Worm (Caenorhabditis elegans) whole organism, late embryonic: ENCODE results near the gene F43G6.16.
A peak's percentile ranks its signal among the peaks of the same experiment; 100 is the strongest.

Source experiments
- C08G9.2 ChIP-seq: sonication (generic microtip); optimal IDR thresholded peaks from 2 replicates; lab custom pipeline; 2016; ENCODE audit warnings: mild to moderate bottlenecking, missing genetic modification characterization, moderate library complexity, missing compliant biosample characterization
- K09A11.1 ChIP-seq: sonication (generic microtip); optimal IDR thresholded peaks from 2 replicates; lab custom pipeline; 2017; ENCODE audit warnings: antibody characterized with exemption, mild to moderate bottlenecking, missing genetic modification characterization, missing compliant biosample characterization; ENCODE audit not compliant: insufficient read depth
- T23F11.4 ChIP-seq: fragments of 200-800 bp; sonication (Bioruptor generic); optimal IDR thresholded peaks from 2 replicates; lab custom pipeline; 2018; ENCODE audit warnings: mild to moderate bottlenecking, missing genetic modification characterization, missing compliant biosample characterization
- ahr-1 ChIP-seq: sonication (generic microtip); optimal IDR thresholded peaks from 2 replicates; lab custom pipeline; 2016; ENCODE audit warnings: missing genetic modification characterization, missing compliant biosample characterization
- ceh-14 ChIP-seq: sonication (generic microtip); optimal IDR thresholded peaks from 2 replicates; lab custom pipeline; 2016; ENCODE audit warnings: missing genotype, missing genetic modification characterization, missing compliant biosample characterization
- ceh-19 ChIP-seq: fragments of 200-800 bp; sonication (Bioruptor generic); optimal IDR thresholded peaks from 2 replicates; lab custom pipeline; 2018; ENCODE audit warnings: mild to moderate bottlenecking, missing genetic modification characterization, missing compliant biosample characterization
- ceh-24 ChIP-seq: sonication (generic microtip); optimal IDR thresholded peaks from 2 replicates; lab custom pipeline; 2016; ENCODE audit warnings: mild to moderate bottlenecking, missing genetic modification characterization, missing compliant biosample characterization
- ceh-31 ChIP-seq: sonication (generic microtip); optimal IDR thresholded peaks from 2 replicates; lab custom pipeline; 2016; ENCODE audit warnings: missing genetic modification characterization, missing compliant biosample characterization
- ceh-34 ChIP-seq: sonication (generic microtip); optimal IDR thresholded peaks from 2 replicates; lab custom pipeline; 2016; ENCODE audit warnings: mild to moderate bottlenecking, missing genetic modification characterization, missing compliant biosample characterization
- ceh-45 ChIP-seq: fragments of 200-800 bp; sonication (Bioruptor generic); IDR thresholded peaks from 2 replicates; pipeline ENCODE4 v1.3.6; 2022; ENCODE audit warnings: missing genetic modification reagents, missing genetic modification characterization, missing compliant biosample characterization
- ceh-6 ChIP-seq: fragments of 200-800 bp; sonication (Bioruptor generic); optimal IDR thresholded peaks from 2 replicates; lab custom pipeline; 2018; ENCODE audit warnings: mild to moderate bottlenecking, missing genetic modification characterization, missing compliant biosample characterization
- che-1 ChIP-seq: sonication (generic microtip); optimal IDR thresholded peaks from 2 replicates; lab custom pipeline; 2016; ENCODE audit warnings: mild to moderate bottlenecking, missing genetic modification characterization, missing compliant biosample characterization
- dve-1 ChIP-seq: sonication (generic microtip); optimal IDR thresholded peaks from 2 replicates; lab custom pipeline; 2017; ENCODE audit warnings: antibody characterized with exemption, mild to moderate bottlenecking, missing genetic modification characterization, missing compliant biosample characterization
- elt-2 ChIP-seq: sonication (generic microtip); optimal IDR thresholded peaks from 2 replicates; lab custom pipeline; 2016; ENCODE audit warnings: missing genetic modification reagents, missing genetic modification characterization, missing compliant biosample characterization
- elt-4 ChIP-seq: sonication (generic microtip); optimal IDR thresholded peaks from 2 replicates; lab custom pipeline; 2016; ENCODE audit warnings: missing genetic modification characterization, missing compliant biosample characterization
- eyg-1 ChIP-seq: sonication (generic microtip); optimal IDR thresholded peaks from 2 replicates; lab custom pipeline; 2016; ENCODE audit warnings: missing genotype, missing genetic modification characterization, missing compliant biosample characterization
- fax-1 ChIP-seq: sonication (generic microtip); optimal IDR thresholded peaks from 2 replicates; lab custom pipeline; 2016; ENCODE audit warnings: missing genotype, missing genetic modification characterization, missing compliant biosample characterization
- hlh-15 ChIP-seq: sonication (generic microtip); optimal IDR thresholded peaks from 2 replicates; lab custom pipeline; 2016; ENCODE audit warnings: missing genetic modification characterization, missing compliant biosample characterization
- hlh-30 ChIP-seq: sonication (generic microtip); optimal IDR thresholded peaks from 2 replicates; lab custom pipeline; 2017; ENCODE audit warnings: antibody characterized with exemption, missing genetic modification characterization, missing compliant biosample characterization; ENCODE audit not compliant: insufficient read depth
- hlh-8 ChIP-seq: sonication (generic microtip); optimal IDR thresholded peaks from 2 replicates; lab custom pipeline; 2016; ENCODE audit warnings: missing genotype, missing genetic modification characterization, missing compliant biosample characterization
- nfya-1 ChIP-seq: sonication (generic microtip); optimal IDR thresholded peaks from 2 replicates; lab custom pipeline; 2017; ENCODE audit warnings: missing genetic modification characterization, mild to moderate bottlenecking, missing compliant biosample characterization, antibody characterized with exemption, moderate library complexity
- npax-4 ChIP-seq: sonication (generic microtip); optimal IDR thresholded peaks from 2 replicates; lab custom pipeline; 2016; ENCODE audit warnings: missing genetic modification characterization, missing compliant biosample characterization
- pag-3 ChIP-seq: sonication (generic microtip); optimal IDR thresholded peaks from 2 replicates; lab custom pipeline; 2016; ENCODE audit warnings: missing compliant biosample characterization, missing genetic modification characterization, borderline replicate concordance
- pat-9 ChIP-seq: fragments of 200-800 bp; sonication (Bioruptor generic); optimal IDR thresholded peaks from 2 replicates; lab custom pipeline; 2018; ENCODE audit warnings: mild to moderate bottlenecking, missing genetic modification characterization, moderate library complexity, missing compliant biosample characterization
- pax-1 ChIP-seq: fragments of 150-350 bp; optimal IDR thresholded peaks from 2 replicates; lab custom pipeline; 2014; ENCODE audit warnings: missing biosample characterization, missing genetic modification characterization
- pha-2 ChIP-seq: sonication (generic microtip); optimal IDR thresholded peaks from 2 replicates; lab custom pipeline; 2017; ENCODE audit warnings: mild to moderate bottlenecking, missing genetic modification characterization, missing compliant biosample characterization
- pqm-1 ChIP-seq: sonication (generic microtip); optimal IDR thresholded peaks from 2 replicates; lab custom pipeline; 2016; ENCODE audit warnings: missing genetic modification characterization, missing compliant biosample characterization
- sdc-2 ChIP-seq: sonication (generic microtip); optimal IDR thresholded peaks from 2 replicates; lab custom pipeline; 2016; ENCODE audit warnings: missing genotype, missing genetic modification characterization, missing compliant biosample characterization
- sox-2 ChIP-seq: fragments of 200-800 bp; sonication (Bioruptor generic); IDR thresholded peaks from 2 replicates; pipeline ENCODE4 v1.3.6; 2022; ENCODE audit warnings: missing genetic modification reagents, missing genetic modification characterization, missing compliant biosample characterization
- sox-4 ChIP-seq: sonication (generic microtip); optimal IDR thresholded peaks from 2 replicates; lab custom pipeline; 2017; ENCODE audit warnings: mild to moderate bottlenecking, missing genetic modification characterization, inconsistent platforms, missing compliant biosample characterization
- syd-9 ChIP-seq: sonication (generic microtip); optimal IDR thresholded peaks from 2 replicates; lab custom pipeline; 2016; ENCODE audit warnings: mild to moderate bottlenecking, missing genetic modification characterization, moderate library complexity, missing compliant biosample characterization
- tbx-2 ChIP-seq: sonication (generic microtip); optimal IDR thresholded peaks from 2 replicates; lab custom pipeline; 2016; ENCODE audit warnings: missing genetic modification characterization, missing compliant biosample characterization
- unc-42 ChIP-seq: sonication (generic microtip); optimal IDR thresholded peaks from 2 replicates; lab custom pipeline; 2016; ENCODE audit warnings: missing genotype, missing genetic modification characterization, missing compliant biosample characterization
- unc-86 ChIP-seq: sonication (generic microtip); optimal IDR thresholded peaks from 2 replicates; lab custom pipeline; 2016; ENCODE audit warnings: missing genetic modification characterization, missing compliant biosample characterization
- ztf-16 ChIP-seq: sonication (generic microtip); optimal IDR thresholded peaks from 2 replicates; lab custom pipeline; 2017; ENCODE audit warnings: missing genetic modification characterization, missing compliant biosample characterization

The F43G6.16 gene

DNA sequence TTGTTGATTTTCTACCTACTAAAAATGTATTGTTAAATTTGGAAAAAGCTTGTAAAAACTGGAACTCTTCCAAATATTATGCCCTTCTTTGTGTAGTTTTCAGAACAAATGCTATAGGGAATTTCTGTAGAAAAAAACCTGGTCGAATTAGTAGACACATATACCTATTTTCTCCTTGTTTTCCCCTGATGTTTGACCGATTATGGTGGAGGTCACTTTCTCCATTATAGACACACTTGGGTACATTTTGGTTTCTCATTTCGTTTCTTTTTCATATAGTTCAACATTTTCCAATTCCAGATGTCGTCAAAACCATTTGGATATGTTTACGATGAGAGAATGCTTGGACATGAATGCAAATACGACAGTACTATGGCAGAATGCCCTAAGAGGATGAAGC is 16.3 kb upstream of the F43G6.16 start, which contains the start of gene hda-5 (continued):
- TF ChIP-seq unc-86, result no peak

DNA sequence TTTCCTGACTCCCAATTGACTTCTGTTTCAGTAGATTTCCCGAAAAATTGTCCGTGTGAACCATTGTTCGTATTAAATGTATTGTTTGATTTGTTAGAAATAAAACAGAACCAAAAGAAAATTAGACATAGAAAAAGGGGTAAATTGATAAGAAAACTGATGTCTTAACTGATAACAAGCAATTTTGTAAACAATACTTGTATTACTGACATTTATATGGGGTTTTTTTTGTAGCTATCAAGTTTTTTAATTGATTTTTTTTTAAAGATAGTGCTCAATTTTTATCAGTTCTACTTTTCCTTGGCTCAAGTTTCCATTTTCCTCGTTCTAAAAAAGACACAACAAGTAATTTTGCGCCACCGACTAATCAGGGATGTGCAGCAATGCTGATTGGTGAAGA is 14.8 kb upstream of the F43G6.16 start:
- no peak for TF ChIP-seq hlh-15 (tag; lab: Kevin White, UChicago)
- no peak for TF ChIP-seq ceh-19 (GFP tag; lab: Kevin White, UChicago)
- no peak for TF ChIP-seq ceh-34 (tag; lab: Kevin White, UChicago)
- TF ChIP-seq C08G9.2 (tag; lab: Kevin White, UChicago), result no peak
- TF ChIP-seq ceh-24 (tag; lab: Kevin White, UChicago), result no peak
- TF ChIP-seq elt-2 (tag; lab: Kevin White, UChicago), result peak; percentile 80
- TF ChIP-seq, all 69 proteins: peak for 1

DNA sequence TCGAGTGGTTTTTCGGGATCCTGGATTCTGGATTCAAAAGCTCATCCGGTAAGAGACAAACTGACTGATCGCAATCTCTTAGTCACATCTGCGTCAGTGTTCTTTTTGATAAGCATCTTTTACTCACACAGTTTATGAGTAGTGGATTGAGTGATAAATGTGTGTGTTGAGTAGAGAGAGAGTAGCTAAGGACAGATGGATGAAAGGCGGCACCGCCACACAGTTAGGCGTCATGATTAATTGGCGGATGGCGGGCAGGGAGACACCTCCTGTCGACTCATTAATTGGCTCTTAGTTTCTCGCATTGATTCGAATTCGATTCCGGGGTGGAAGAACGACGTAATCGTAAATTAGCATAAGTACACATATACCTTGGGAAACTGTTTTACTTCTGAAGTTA is 12.0 kb upstream of the F43G6.16 start:
- TF ChIP-seq fax-1 (tag; lab: Kevin White, UChicago) (no peak), hlh-8 (no peak), ceh-24 (tag; lab: Kevin White, UChicago) (no peak), ahr-1 (tag; lab: Kevin White, UChicago) (no peak)

DNA sequence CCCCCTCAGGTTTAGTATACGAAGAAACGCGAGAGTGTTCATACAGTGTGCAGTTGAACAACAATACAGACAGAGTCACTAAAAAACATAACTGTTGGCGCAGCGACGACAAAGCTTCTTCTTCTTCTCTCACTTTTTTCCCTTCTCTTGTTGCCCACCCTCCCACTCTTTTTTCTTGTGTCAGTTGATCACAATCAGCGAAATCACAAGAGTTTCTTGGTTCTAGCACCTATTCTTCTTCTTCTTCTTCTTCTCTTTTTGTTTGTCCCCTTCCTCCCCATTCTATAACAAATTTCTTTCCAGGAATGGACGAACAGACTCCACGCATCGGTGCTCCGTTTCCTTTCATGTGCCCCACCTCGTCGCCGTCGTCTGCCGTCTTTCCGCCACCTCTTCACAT is 8.0 kb upstream of the F43G6.16 start, which contains the start of gene F43G6.4:
Gene F43G6.4, plus strand, starts transcription at position 301 of the 400 bp plus-strand sequence.
- TF ChIP-seq ceh-6 (GFP tag; lab: Kevin White, UChicago) (no peak), pag-3 (no peak), unc-42 (tag; lab: Kevin White, UChicago) (no peak), hlh-8 (no peak), ceh-45 (GFP tag; lab: Robert Waterston, UW) (no peak), T23F11.4 (GFP tag; lab: Kevin White, UChicago) (no peak)

DNA sequence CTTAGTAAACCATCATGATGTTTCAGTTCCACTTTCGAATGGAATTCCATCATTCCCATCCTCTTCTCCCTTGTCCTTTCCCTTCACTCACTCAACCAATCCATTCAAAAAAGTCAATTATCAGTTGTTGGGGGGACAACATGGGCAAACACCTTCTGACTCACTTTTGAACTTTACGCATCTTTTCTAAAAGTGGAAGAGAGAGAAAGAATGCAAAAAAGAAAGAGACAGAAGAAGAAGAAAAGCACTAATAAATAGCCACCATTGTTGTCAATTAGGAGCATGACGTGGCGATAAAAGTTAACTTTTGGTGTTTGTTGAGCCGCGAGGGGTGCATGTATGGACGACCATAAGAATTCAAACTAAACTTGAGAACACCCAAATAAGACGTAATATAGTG is 5.6 kb upstream of the F43G6.16 start:
- TF ChIP-seq pqm-1 (tag; lab: Kevin White, UChicago) (no peak), ceh-19 (GFP tag; lab: Kevin White, UChicago) (no peak), pat-9 (tag; lab: Kevin White, UChicago) (no peak), sox-2 (GFP tag; lab: Robert Waterston, UW) (no peak), sdc-2 (tag; lab: Kevin White, UChicago) (no peak), dve-1 (no peak), eyg-1 (tag; lab: Kevin White, UChicago) (no peak), pha-2 (tag; lab: Kevin White, UChicago) (no peak), pax-1 (tag; lab: Kevin White, UChicago) (no peak), K09A11.1 (tag; lab: Kevin White, UChicago) (no peak)

DNA sequence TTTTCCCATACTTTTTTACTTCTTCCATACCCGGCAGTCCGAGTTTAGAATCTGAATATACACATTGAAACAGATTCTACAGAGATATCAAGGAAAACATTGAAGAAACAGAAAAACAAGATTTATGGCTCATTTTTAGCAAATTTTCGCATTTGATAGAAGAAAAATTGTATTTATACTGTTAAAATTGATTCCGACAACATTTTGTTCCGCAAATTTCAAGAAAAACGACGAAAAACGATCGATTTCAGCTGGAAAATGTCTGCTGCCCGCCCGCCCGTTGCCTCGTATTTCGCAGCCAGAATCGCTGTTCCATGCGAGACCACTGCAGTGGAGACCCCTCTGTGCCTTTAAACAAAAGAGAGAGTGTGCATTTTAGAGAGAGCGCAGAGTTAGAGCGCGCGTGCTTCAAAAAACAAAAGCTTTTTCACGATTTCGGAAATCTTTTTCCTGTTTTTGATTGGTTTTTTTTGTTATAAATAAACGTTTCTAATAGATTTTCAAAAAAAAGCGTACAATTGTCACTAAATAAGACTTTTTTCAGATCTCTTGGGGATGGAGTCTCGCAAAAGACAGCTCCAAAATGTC is 4.4 kb downstream of the F43G6.16 start, which contains the start of the genes patr-1 and dna-2:
Gene patr-1, minus strand, starts transcription at position 51 of the 588 bp plus-strand sequence.
Gene dna-2, plus strand, starts transcription at position 538 of the 588 bp plus-strand sequence.
- TF ChIP-seq K09A11.1 (tag; lab: Kevin White, UChicago), result no peak
- peak; percentile 29 for TF ChIP-seq hlh-30 (tag; lab: Kevin White, UChicago)
- peak; percentile 15 for TF ChIP-seq ceh-31 (tag; lab: Kevin White, UChicago)
- TF ChIP-seq nfya-1, result peak; percentile 61
- peak; percentile 3 for TF ChIP-seq tbx-2 (tag; lab: Kevin White, UChicago)

DNA sequence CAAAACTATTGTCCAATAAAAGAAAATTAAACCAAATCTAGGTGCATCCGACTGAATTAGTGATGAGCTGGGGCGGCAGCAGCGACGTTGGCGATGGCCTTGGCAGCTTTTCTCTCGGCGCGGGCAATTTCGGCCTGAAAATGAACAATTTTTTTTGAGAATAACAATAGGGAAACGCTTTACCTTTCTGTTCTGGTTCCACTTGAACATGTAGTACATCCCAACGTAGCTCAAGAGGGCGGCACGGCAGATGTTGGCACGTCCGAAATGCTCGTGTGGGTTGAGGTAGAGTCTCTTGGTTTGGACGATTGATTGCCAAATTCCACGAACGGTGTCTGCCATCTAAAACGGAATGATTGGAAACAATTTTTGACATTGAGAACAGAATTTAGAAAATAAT is 8.2 kb downstream of the F43G6.16 start, which contains the start of gene F44E5.1:
Gene F44E5.1, minus strand, starts transcription at position 342 of the 400 bp plus-strand sequence.
- TF ChIP-seq npax-4 (tag; lab: Kevin White, UChicago) (no peak), K09A11.1 (tag; lab: Kevin White, UChicago) (no peak), ztf-16 (tag; lab: Kevin White, UChicago) (no peak), ceh-14 (tag; lab: Kevin White, UChicago) (no peak), pat-9 (tag; lab: Kevin White, UChicago) (no peak), sox-4 (tag; lab: Kevin White, UChicago) (no peak), che-1 (no peak), elt-4 (no peak), syd-9 (tag; lab: Kevin White, UChicago) (no peak), ceh-6 (GFP tag; lab: Kevin White, UChicago) (no peak)
